Worm (Caenorhabditis elegans) whole organism, late embryonic: ENCODE data around the gene ZK177.11.
"Not testable (repeated sequence)": the region's sequence is repeated elsewhere in the genome, so short reads cannot be mapped to it uniquely, and the experiment has no call there.

Experiments
- F13H6.1 ChIP-seq: sonication (generic microtip); optimal IDR thresholded peaks from 2 replicates; lab custom pipeline; 2016; ENCODE audit warnings: missing genetic modification characterization, missing compliant biosample characterization
- ama-1 ChIP-seq: fragments of 150-350 bp; optimal IDR thresholded peaks from 2 replicates; lab custom pipeline; 2014
- ceh-22 ChIP-seq: sonication (generic microtip); optimal IDR thresholded peaks from 2 replicates; lab custom pipeline; 2017; ENCODE audit warnings: missing biosample characterization, missing genetic modification characterization
- ceh-34 ChIP-seq: sonication (generic microtip); optimal IDR thresholded peaks from 2 replicates; lab custom pipeline; 2016; ENCODE audit warnings: mild to moderate bottlenecking, missing genetic modification characterization, missing compliant biosample characterization
- dmd-4 ChIP-seq: sonication (generic microtip); optimal IDR thresholded peaks from 2 replicates; lab custom pipeline; 2016; ENCODE audit warnings: borderline replicate concordance, missing genetic modification characterization, missing compliant biosample characterization
- gmeb-2 ChIP-seq: sonication (generic microtip); optimal IDR thresholded peaks from 2 replicates; lab custom pipeline; 2016; ENCODE audit warnings: missing genetic modification characterization, inconsistent platforms, missing compliant biosample characterization
- madf-2 ChIP-seq: sonication (generic microtip); optimal IDR thresholded peaks from 2 replicates; lab custom pipeline; 2017; ENCODE audit warnings: missing genetic modification characterization, missing compliant biosample characterization
- nhr-11 ChIP-seq: fragments of 150-350 bp; optimal IDR thresholded peaks from 2 replicates; lab custom pipeline; 2014; ENCODE audit warnings: missing biosample characterization, missing genetic modification characterization
- pag-3 ChIP-seq: sonication (generic microtip); optimal IDR thresholded peaks from 2 replicates; lab custom pipeline; 2016; ENCODE audit warnings: missing compliant biosample characterization, missing genetic modification characterization, borderline replicate concordance
- pha-4 ChIP-seq: fragments of 150-350 bp; optimal IDR thresholded peaks from 2 replicates; lab custom pipeline; 2018; ENCODE audit warnings: missing biosample characterization, missing genetic modification reagents, missing genetic modification characterization
- pqm-1 ChIP-seq: sonication (generic microtip); optimal IDR thresholded peaks from 2 replicates; lab custom pipeline; 2016; ENCODE audit warnings: missing genetic modification characterization, missing compliant biosample characterization
- unc-55 ChIP-seq: sonication (generic microtip); optimal IDR thresholded peaks from 2 replicates; lab custom pipeline; 2017; ENCODE audit warnings: missing biosample characterization, missing genetic modification reagents, missing genetic modification characterization

ce11 chrII:5534939-5535338 lies 12.2 kb downstream of the ZK177.11 start, which contains the start of gene hlh-25:
- not testable (repeated sequence) for TF ChIP-seq dmd-4; ceh-22 (tag; lab: Kevin White, UChicago); madf-2; nhr-11 (tag; lab: Kevin White, UChicago); unc-55 (GFP tag; lab: Kevin White, UChicago); pag-3 (tag; lab: Kevin White, UChicago); ama-1 (lab: Kevin White, UChicago); ceh-34 (tag; lab: Kevin White, UChicago); F13H6.1 (tag; lab: Kevin White, UChicago); pqm-1; gmeb-2 (tag; lab: Kevin White, UChicago); pha-4
